Worm (Caenorhabditis elegans) whole organism, midembryonic: Measurements from ENCODE around the gene ZC250.4.

ENCODE experiments used
- flt-1 ChIP-seq: fragments of 200-800 bp; sonication (Bioruptor generic); IDR thresholded peaks from 2 replicates; pipeline ENCODE4 v1.3.6; 2022; ENCODE audit warnings: missing genetic modification characterization, missing compliant biosample characterization
- med-1 ChIP-seq: sonication (generic microtip); optimal IDR thresholded peaks from 2 replicates; lab custom pipeline; 2017; ENCODE audit warnings: missing genetic modification characterization, mild to moderate bottlenecking, missing compliant biosample characterization, antibody characterized with exemption, missing genetic modification reagents; ENCODE audit not compliant: insufficient read depth
- ztf-23 ChIP-seq: fragments of 200-800 bp; sonication (Bioruptor generic); IDR thresholded peaks from 2 replicates; pipeline ENCODE4 v1.3.6; 2022; ENCODE audit warnings: missing genetic modification reagents, missing genetic modification characterization, missing compliant biosample characterization
- ztf-29 ChIP-seq: fragments of 200-800 bp; sonication (Bioruptor generic); IDR thresholded peaks from 2 replicates; pipeline ENCODE4 v1.3.6; 2022; ENCODE audit warnings: missing genetic modification reagents, missing genetic modification characterization, missing compliant biosample characterization

DNA sequence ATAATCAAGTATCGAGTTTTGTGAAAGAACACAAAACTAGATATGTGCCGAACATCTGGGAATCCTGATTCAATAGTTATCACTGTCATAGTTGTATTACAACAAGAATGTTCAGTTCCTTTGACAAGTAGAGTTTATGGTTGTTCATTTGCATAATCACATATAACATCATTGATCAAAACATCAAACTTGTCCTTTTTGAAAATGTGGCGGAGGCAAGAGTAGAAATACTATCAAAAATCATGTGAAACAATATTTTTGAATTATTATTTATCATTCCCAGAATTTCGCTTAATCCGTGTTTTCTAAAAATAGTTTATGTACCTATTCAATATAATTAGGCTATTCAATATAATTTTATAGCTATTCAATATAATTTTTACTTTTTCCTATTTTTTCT lies 27.6 kb downstream of the ZC250.4 start, which contains the start of gene F44E7.7:
- TF ChIP-seq flt-1 (GFP tag; lab: Robert Waterston, UW): no peak
- no peak for TF ChIP-seq ztf-23 (GFP tag; lab: Robert Waterston, UW)
- no peak for TF ChIP-seq med-1
- no peak for TF ChIP-seq ztf-29
